Worm (Caenorhabditis elegans): Measurements from ENCODE around the gene Y54G11A.1.
A peak's percentile ranks its signal among the peaks of the same experiment; 100 is the strongest.

Y54G11A.1 gene

DNA sequence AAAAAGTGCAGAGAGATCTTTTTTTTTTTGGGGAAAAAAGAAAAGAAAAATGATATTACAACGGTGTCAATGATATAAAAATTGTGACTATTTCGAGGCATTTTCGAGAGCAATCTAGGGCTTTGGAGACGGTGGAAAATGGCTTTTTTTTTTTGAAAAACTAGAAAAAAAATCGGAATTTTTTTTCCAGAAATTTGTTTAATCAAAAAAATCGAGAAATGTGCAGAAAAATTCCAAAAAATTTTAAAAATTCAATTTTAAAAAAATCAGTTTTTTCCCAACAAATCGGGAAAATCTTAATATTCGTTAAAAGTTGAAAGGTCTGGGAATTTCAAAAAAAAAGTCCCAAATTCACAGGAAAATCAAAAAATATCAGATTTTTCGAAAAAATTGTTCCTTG is 12.2 kb downstream of the Y54G11A.1 start, which contains the start of gene Y54G11A.19:
Y54G11A.19 (minus strand) TSS at position 101 of the 400 bp plus-strand sequence.
- no peak for TF ChIP-seq nhr-76 (tag; optimal IDR thresholded peaks at IDR 0.05)
- TF ChIP-seq elt-2 (tag; optimal IDR thresholded peaks at IDR 0.05), result no peak
- TF ChIP-seq nhr-20 (tag; optimal IDR thresholded peaks at IDR 0.05), result no peak
- no peak for TF ChIP-seq swsn-7 (tag; optimal IDR thresholded peaks at IDR 0.05)
- no peak for TF ChIP-seq nhr-84 (tag; optimal IDR thresholded peaks at IDR 0.05)
- TF ChIP-seq lsy-2 (tag; optimal IDR thresholded peaks at IDR 0.05), result no peak
- TF ChIP-seq ztf-11 (tag; optimal IDR thresholded peaks at IDR 0.05), result no peak

DNA sequence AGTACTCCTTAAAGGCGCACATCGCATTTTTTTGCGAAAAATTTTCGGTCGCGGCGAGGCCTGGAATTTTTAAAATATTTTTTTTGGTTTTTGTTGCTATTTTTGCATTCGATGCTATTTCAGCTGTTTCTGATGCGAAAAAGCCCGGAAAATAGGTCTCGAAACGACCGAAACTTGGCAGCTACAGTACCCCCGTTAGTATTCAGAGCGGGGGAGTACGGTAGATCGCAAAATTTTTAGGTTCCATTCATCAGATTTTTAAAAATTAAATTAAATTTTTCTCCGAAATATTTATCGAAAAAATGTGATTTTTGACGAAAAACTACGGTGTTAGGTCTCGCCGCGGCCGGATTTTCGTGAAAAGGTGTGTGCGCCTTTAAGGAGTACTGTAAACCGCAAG is 13.1 kb downstream of the Y54G11A.1 start:
- TF ChIP-seq isw-1 (GFP tag; IDR thresholded peaks at IDR 0.05) (no peak), mef-2 (tag; optimal IDR thresholded peaks at IDR 0.05) (no peak), nhr-11 (tag; optimal IDR thresholded peaks at IDR 0.05) (no peak), fkh-8 (tag; optimal IDR thresholded peaks at IDR 0.05) (no peak), sup-37 (GFP tag; optimal IDR thresholded peaks at IDR 0.05) (no peak), ceh-90 (tag; optimal IDR thresholded peaks at IDR 0.05) (no peak), pqm-1 (tag; optimal IDR thresholded peaks at IDR 0.05) (no peak), dpl-1 (GFP tag; optimal IDR thresholded peaks at IDR 0.05) (no peak), unc-86 (tag; optimal IDR thresholded peaks at IDR 0.05) (no peak), unc-130 (tag; optimal IDR thresholded peaks at IDR 0.05) (no peak), zag-1 (tag; optimal IDR thresholded peaks at IDR 0.05) (no peak), fkh-4 (tag; optimal IDR thresholded peaks at IDR 0.05; ENCODE audit: borderline replicate concordance) (no peak), nhr-77 (tag; optimal IDR thresholded peaks at IDR 0.05) (no peak), nhr-90 (tag; optimal IDR thresholded peaks at IDR 0.05; ENCODE audit: poor library complexity) (no peak), nhr-71 (tag; optimal IDR thresholded peaks at IDR 0.05) (no peak), ceh-63 (GFP tag; optimal IDR thresholded peaks at IDR 0.05) (no peak)

DNA sequence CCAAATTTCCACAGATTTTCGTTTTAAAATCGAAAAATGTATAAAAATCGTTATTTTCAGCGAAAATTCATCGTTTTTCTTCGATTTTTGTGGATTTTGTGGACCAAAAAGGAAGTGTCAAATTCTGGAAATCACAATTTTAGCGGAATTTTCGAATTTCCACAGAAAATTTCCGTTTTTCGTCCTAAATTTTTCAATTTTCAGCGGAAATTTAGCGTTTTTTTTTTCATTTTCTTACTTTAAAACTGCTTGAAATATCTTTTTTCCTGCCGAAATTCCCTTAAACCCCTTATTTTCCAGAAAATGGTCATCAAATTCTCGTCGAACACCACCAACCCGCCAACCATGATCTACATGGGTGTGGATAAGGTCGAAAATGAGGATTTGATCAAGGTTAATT is 16.9 kb downstream of the Y54G11A.1 start, which contains the start of gene Y54G11A.2:
Y54G11A.2 (plus strand) TSS at position 301 of the 400 bp plus-strand sequence.
- TF ChIP-seq nhr-77 (tag; optimal IDR thresholded peaks at IDR 0.05), result no peak
- no peak for TF ChIP-seq fos-1 (tag; optimal IDR thresholded peaks at IDR 0.05)
- no peak for TF ChIP-seq lin-39 (tag; optimal IDR thresholded peaks at IDR 0.05)

DNA sequence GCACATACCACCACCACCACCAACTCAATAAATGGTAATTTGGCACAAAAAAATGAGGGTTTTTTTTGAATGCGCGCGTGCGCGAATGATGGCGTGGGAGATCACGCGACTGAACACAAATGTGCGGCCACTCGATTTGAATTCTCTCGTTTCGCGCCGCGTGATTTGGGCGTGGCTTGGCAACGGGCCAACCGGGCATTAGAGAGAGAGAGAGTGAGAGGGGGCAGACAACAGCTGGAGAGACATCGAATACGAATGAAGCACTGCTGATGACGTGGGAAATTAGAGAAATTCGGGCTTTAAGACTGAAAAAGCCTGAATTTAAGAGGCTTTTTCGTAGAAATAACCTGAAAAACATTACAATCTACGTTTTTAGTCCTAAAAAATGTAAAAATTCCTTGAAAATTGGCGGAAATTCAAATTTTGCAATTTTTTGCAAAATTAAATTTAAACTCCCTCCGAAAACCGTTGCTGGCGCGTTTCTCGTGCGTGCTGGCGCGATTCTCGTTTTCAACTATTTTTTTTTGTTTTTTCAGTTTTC is 17.5 kb downstream of the Y54G11A.1 start:
- TF ChIP-seq lsy-2 (tag; optimal IDR thresholded peaks at IDR 0.05) (peak; percentile 77 to 87), nhr-19 (GFP tag; conservative IDR thresholded peaks at IDR 0.05) (peak; percentile 88), unc-86 (tag; optimal IDR thresholded peaks at IDR 0.05) (peak; percentile 95), efl-1 (optimal IDR thresholded peaks at IDR 0.05) (peak; percentile 97), efl-1 (GFP tag; optimal IDR thresholded peaks at IDR 0.05 in 1 of 2) (peak; percentile 95 to 100), mep-1 (tag; optimal IDR thresholded peaks at IDR 0.05) (peak; percentile 76), ceh-63 (GFP tag; optimal IDR thresholded peaks at IDR 0.05) (no peak), aha-1 (tag; optimal IDR thresholded peaks at IDR 0.05) (peak; percentile 8), mef-2 (tag; optimal IDR thresholded peaks at IDR 0.05) (no peak), ztf-11 (tag; optimal IDR thresholded peaks at IDR 0.05) (peak; percentile 1 to 92), zag-1 (tag; optimal IDR thresholded peaks at IDR 0.05) (no peak), nhr-71 (tag; optimal IDR thresholded peaks at IDR 0.05) (peak; percentile 98), alr-1 (tag; optimal IDR thresholded peaks at IDR 0.05; ENCODE audit: borderline replicate concordance) (no peak), pax-3 (tag; optimal IDR thresholded peaks at IDR 0.05) (peak; percentile 92), pag-3 (tag; optimal IDR thresholded peaks at IDR 0.05; ENCODE audit: borderline replicate concordance, insufficient read depth) (peak; percentile 14), unc-130 (tag; optimal IDR thresholded peaks at IDR 0.05) (peak; percentile 61), fos-1 (tag; optimal IDR thresholded peaks at IDR 0.05) (peak; percentile 63), mab-9 (GFP tag; IDR thresholded peaks at IDR 0.05) (peak; percentile 65), nhr-84 (tag; optimal IDR thresholded peaks at IDR 0.05) (no peak), ets-5 (GFP tag; IDR thresholded peaks at IDR 0.05) (no peak), blmp-1 (tag; optimal IDR thresholded peaks at IDR 0.05) (peak; percentile 85), fkh-8 (tag; optimal IDR thresholded peaks at IDR 0.05) (peak; percentile 96), aly-2 (tag; optimal IDR thresholded peaks at IDR 0.05) (peak; percentile 48), pqm-1 (tag; optimal IDR thresholded peaks at IDR 0.05) (no peak), nhr-85 (tag) (peak; percentile 98), xbp-1 (tag; optimal IDR thresholded peaks at IDR 0.05) (peak; percentile 90), snpc-4 (tag; optimal IDR thresholded peaks at IDR 0.05) (peak; percentile 52), sox-4 (tag; optimal IDR thresholded peaks at IDR 0.05) (peak; percentile 86), nhr-47 (tag; optimal IDR thresholded peaks at IDR 0.05) (peak; percentile 97), elt-3 (tag; optimal IDR thresholded peaks at IDR 0.05) (peak in 2 of 6 experiments; percentile 26 to 41), lin-14 (GFP tag; optimal IDR thresholded peaks at IDR 0.05) (peak; percentile 95), nhr-237 (tag; optimal IDR thresholded peaks at IDR 0.05) (peak; percentile 50)
